Fruit fly (Drosophila melanogaster): ENCODE results near the gene mthl10.
A peak's percentile ranks its signal among the peaks of the same experiment; 100 is the strongest.

mthl10 gene

DNA sequence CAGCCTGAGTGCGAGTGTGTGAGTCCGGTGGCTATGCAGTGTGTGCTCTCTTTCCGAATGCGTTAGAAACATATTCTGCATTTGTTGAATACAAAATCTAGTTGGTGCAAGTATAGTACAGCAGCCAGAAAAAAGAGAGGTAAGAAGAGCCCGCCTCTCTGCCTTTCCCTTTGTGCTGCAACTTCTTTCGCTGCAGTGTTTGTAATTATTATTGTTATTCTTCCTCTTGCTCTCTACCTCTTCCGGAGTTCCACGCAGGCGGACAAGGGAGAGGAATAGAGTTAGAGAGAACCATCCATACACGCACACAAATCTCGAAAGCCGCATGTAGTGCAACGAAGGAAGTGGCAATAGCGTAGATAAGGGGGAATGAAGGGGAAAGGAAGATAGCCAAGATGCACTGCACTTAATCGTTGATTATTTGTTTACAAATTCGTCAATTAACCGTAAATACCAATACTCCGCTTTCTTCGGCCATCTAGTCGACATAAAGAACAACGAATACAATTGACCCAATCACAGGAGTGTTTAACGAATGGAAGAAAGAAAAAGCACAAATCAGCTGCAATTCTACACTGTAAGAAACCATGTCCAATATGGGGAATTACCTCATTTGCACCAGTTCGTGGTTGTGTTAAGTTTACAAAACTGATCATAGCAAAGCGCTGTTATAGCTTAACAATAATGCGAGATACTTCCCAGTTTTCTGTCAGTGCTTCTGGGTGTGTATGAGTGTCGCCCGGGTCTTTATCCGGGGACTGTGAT, 5.1 kb upstream of the mthl10 start (continued):
- TF ChIP-seq CG4730 (GFP tag; IDR thresholded peaks at IDR 0.05) (0 out of 2 replicates have a peak, but pooled peaks have one; percentile 11), lmd (GFP tag; IDR thresholded peaks at IDR 0.05) (peak; percentile 69), her (GFP tag; optimal IDR thresholded peaks at IDR 0.05) (peak; percentile 72), TFAM (GFP tag; optimal IDR thresholded peaks at IDR 0.05) (peak; percentile 17), Fer2 (tag; optimal IDR thresholded peaks at IDR 0.05) (no peak), sisA (GFP tag; IDR thresholded peaks at IDR 0.05) (peak; percentile 82), HmgZ (tag; optimal IDR thresholded peaks at IDR 0.05) (no peak), hb (GFP tag; IDR thresholded peaks at IDR 0.05; ENCODE audit: partially characterized antibody) (no peak), CG12769 (tag; optimal IDR thresholded peaks at IDR 0.05) (peak; percentile 51), crp (GFP tag; optimal IDR thresholded peaks at IDR 0.05) (peak in 1 of 2 experiments; percentile 50), Max (GFP tag; optimal IDR thresholded peaks at IDR 0.05) (peak; percentile 43), slbo (GFP tag; IDR thresholded peaks at IDR 0.05) (peak; percentile 62), zen (tag; optimal IDR thresholded peaks at IDR 0.05) (peak; percentile 46), Scr (GFP tag; IDR thresholded peaks at IDR 0.05; ENCODE audit: partially characterized antibody) (no peak), CG3726 (GFP tag; IDR thresholded peaks at IDR 0.05) (0 out of 3 replicates have a peak, but pooled peaks have one; percentile 44), ind (GFP tag; optimal IDR thresholded peaks at IDR 0.05) (peak; percentile 81), wek (GFP tag; optimal IDR thresholded peaks at IDR 0.05) (peak; percentile 65), Fer1 (GFP tag; optimal IDR thresholded peaks at IDR 0.05) (no peak), CG12391 (tag; optimal IDR thresholded peaks at IDR 0.05) (peak; percentile 82), gcm2 (GFP tag; optimal IDR thresholded peaks at IDR 0.05) (peak; percentile 33), CG11398 (GFP tag; optimal IDR thresholded peaks at IDR 0.05) (peak; percentile 54), CG10431 (GFP tag; optimal IDR thresholded peaks at IDR 0.05) (peak; percentile 74), BtbVII (GFP tag; optimal IDR thresholded peaks at IDR 0.05) (no peak), CG15073 (GFP tag; optimal IDR thresholded peaks at IDR 0.05) (peak; percentile 15), CoRest (tag; optimal IDR thresholded peaks at IDR 0.05) (peak; percentile 66), CG14050 (GFP tag; IDR thresholded peaks at IDR 0.05) (peak; percentile 53; the same call in 2 of the 3 replicates), shn (GFP tag; optimal IDR thresholded peaks at IDR 0.05) (peak; percentile 77), mld (GFP tag; IDR thresholded peaks at IDR 0.05; ENCODE audit: partially characterized antibody) (no peak), Rfx (GFP tag; IDR thresholded peaks at IDR 0.05) (no peak), pb (GFP tag; optimal IDR thresholded peaks at IDR 0.05) (peak; percentile 71), CG10321 (GFP tag; IDR thresholded peaks at IDR 0.05) (no peak), dmrt99B (tag; optimal IDR thresholded peaks at IDR 0.05) (peak; percentile 83), Optix (GFP tag; IDR thresholded peaks at IDR 0.05) (peak; percentile 76), seq (GFP tag; IDR thresholded peaks at IDR 0.05) (peak; percentile 35; the same call in 1 of the 2 replicates), fd64A (GFP tag; optimal IDR thresholded peaks at IDR 0.05) (peak; percentile 80), CG7987 (GFP tag; optimal IDR thresholded peaks at IDR 0.05) (no peak), CG33213 (GFP tag; optimal IDR thresholded peaks at IDR 0.05) (peak; percentile 40), Trl (optimal IDR thresholded peaks at IDR 0.05) (peak; percentile 60 to 71), Trl (GFP tag; optimal IDR thresholded peaks at IDR 0.05) (peak; percentile 64), Mes4 (GFP tag; optimal IDR thresholded peaks at IDR 0.05) (peak; percentile 44), CG10462 (GFP tag; optimal IDR thresholded peaks at IDR 0.05) (no peak), Neu2 (GFP tag; optimal IDR thresholded peaks at IDR 0.05; ENCODE audit: borderline replicate concordance) (no peak), ato (GFP tag; IDR thresholded peaks at IDR 0.05; ENCODE audit: partially characterized antibody) (no peak), CG8359 (GFP tag; optimal IDR thresholded peaks at IDR 0.05; ENCODE audit: borderline replicate concordance) (peak; percentile 54), Abd-B (GFP tag; optimal IDR thresholded peaks at IDR 0.05) (peak; percentile 67), hbn (GFP tag; IDR thresholded peaks at IDR 0.05; ENCODE audit: partially characterized antibody) (no peak), CG14014 (GFP tag; IDR thresholded peaks at IDR 0.05) (peak; percentile 44; the same call in 1 of the 2 replicates), CG3163 (GFP tag; optimal IDR thresholded peaks at IDR 0.05) (peak; percentile 46), CG7786 (GFP tag; optimal IDR thresholded peaks at IDR 0.05) (peak; percentile 73)
